Worm (Caenorhabditis elegans) whole organism, L1 larva: Measurements from ENCODE around the gene Y32G9A.2.

Experiments used
- dpl-1 ChIP-seq, 3 experiments: fragments of 150-350 bp in 2 of 3; sonication (generic microtip) in 1 of 3; optimal IDR thresholded peaks; 2 replicates each; lab custom pipeline; 2014 to 2017; ENCODE audit warnings: missing biosample characterization in 3 of 3, missing genetic modification characterization in 3 of 3, missing genetic modification reagents in 3 of 3
- nhr-76 ChIP-seq: sonication (generic microtip); optimal IDR thresholded peaks from 2 replicates; lab custom pipeline; 2017; ENCODE audit warnings: missing biosample characterization, missing genetic modification characterization
- rnt-1 ChIP-seq: sonication (generic microtip); optimal IDR thresholded peaks from 2 replicates; lab custom pipeline; 2016; ENCODE audit warnings: mild to moderate bottlenecking, missing genetic modification characterization, moderate library complexity, missing compliant biosample characterization

ce11 chrV:1883131-1883530 lies 35.2 kb upstream of the Y32G9A.2 start:
- TF ChIP-seq rnt-1 (tag; lab: Kevin White, UChicago) (no peak), nhr-76 (tag; lab: Kevin White, UChicago) (no peak), dpl-1 (GFP tag; optimal IDR thresholded peaks at IDR 0.05; lab: Kevin White, UChicago) (no peak)
